Fruit fly (Drosophila melanogaster): ENCODE results near the gene PNKP.

- TF ChIP-seq Rel (GFP tag; optimal IDR thresholded peaks at IDR 0.05), result no peak
- TF ChIP-seq Rel (tag; optimal IDR thresholded peaks at IDR 0.05), result no peak
- peak; percentile 59 for TF ChIP-seq rgr (GFP tag; optimal IDR thresholded peaks at IDR 0.05)
- TF ChIP-seq h (GFP tag; optimal IDR thresholded peaks at IDR 0.05), result no peak
- TF ChIP-seq Sp1 (GFP tag; optimal IDR thresholded peaks at IDR 0.05), result no peak
- TF ChIP-seq Dif (GFP tag; optimal IDR thresholded peaks at IDR 0.05; ENCODE audit: partially characterized antibody), result no peak
- no peak for TF ChIP-seq sage (GFP tag; optimal IDR thresholded peaks at IDR 0.05)
- no peak for TF ChIP-seq psq (GFP tag; optimal IDR thresholded peaks at IDR 0.05)
- no peak for TF ChIP-seq sv (GFP tag; optimal IDR thresholded peaks at IDR 0.05)
- TF ChIP-seq fru (GFP tag; optimal IDR thresholded peaks at IDR 0.05), result no peak
Observed at dm6 chr3R:8343251-8343744, at the start of gene PNKP, which contains the start of gene COX7AL.
